Worm (Caenorhabditis elegans) whole organism, L3 larva: Measurements from ENCODE around the gene W02B3.4.

Source experiments
- R02D3.7 ChIP-seq: fragments of 150-350 bp; optimal IDR thresholded peaks from 2 replicates; lab custom pipeline; 2014; ENCODE audit warnings: missing biosample characterization, missing genetic modification characterization
- ZK546.5 ChIP-seq: sonication (generic microtip); optimal IDR thresholded peaks from 2 replicates; lab custom pipeline; 2017; ENCODE audit warnings: missing biosample characterization, missing genetic modification characterization
- aly-2 ChIP-seq: fragments of 150-350 bp; optimal IDR thresholded peaks from 2 replicates; lab custom pipeline; 2014; ENCODE audit warnings: missing biosample characterization, missing genetic modification characterization
- ceh-16 ChIP-seq: sonication (generic microtip); optimal IDR thresholded peaks from 2 replicates; lab custom pipeline; 2017; ENCODE audit warnings: missing biosample characterization, missing genetic modification characterization
- ceh-28 ChIP-seq: fragments of 150-350 bp; optimal IDR thresholded peaks from 2 replicates; lab custom pipeline; 2014; ENCODE audit warnings: missing biosample characterization, missing genetic modification reagents, missing genetic modification characterization
- ceh-82 ChIP-seq: fragments of 150-350 bp; optimal IDR thresholded peaks from 2 replicates; lab custom pipeline; 2014; ENCODE audit warnings: missing biosample characterization, missing genetic modification characterization
- ceh-9 ChIP-seq: sonication (generic microtip); optimal IDR thresholded peaks from 2 replicates; lab custom pipeline; 2018; ENCODE audit warnings: missing biosample characterization, missing genetic modification characterization
- daf-12 ChIP-seq: fragments of 150-350 bp; optimal IDR thresholded peaks from 2 replicates; lab custom pipeline; 2014; ENCODE audit warnings: missing biosample characterization, missing genetic modification reagents, missing genetic modification characterization
- egl-27 ChIP-seq: sonication (generic microtip); optimal IDR thresholded peaks from 4 replicates; lab custom pipeline; 2017; ENCODE audit warnings: missing biosample characterization, missing genetic modification reagents, missing genetic modification characterization
- elt-1 ChIP-seq: fragments of 150-350 bp; optimal IDR thresholded peaks from 2 replicates; lab custom pipeline; 2014; ENCODE audit warnings: missing biosample characterization, missing genetic modification characterization
- elt-2 ChIP-seq: sonication (generic microtip); optimal IDR thresholded peaks from 2 replicates; lab custom pipeline; 2016; ENCODE audit warnings: missing genetic modification reagents, mild to moderate bottlenecking, missing genetic modification characterization, missing compliant biosample characterization
- elt-3 ChIP-seq, 3 experiments: fragments of 150-350 bp in 1 of 3; sonication (generic microtip) in 2 of 3; optimal IDR thresholded peaks; 2 replicates in 2 of 3; 4 replicates in 1 of 3; lab custom pipeline; 2014 to 2017; ENCODE audit warnings: missing biosample characterization in 3 of 3, missing genetic modification characterization in 3 of 3
- eor-1 ChIP-seq, 2 experiments: fragments of 150-350 bp; optimal IDR thresholded peaks; 2 replicates each; lab custom pipeline; 2014 to 2018; ENCODE audit warnings: missing biosample characterization in 2 of 2, missing genetic modification characterization in 2 of 2
- fkh-10 ChIP-seq: sonication (generic microtip); optimal IDR thresholded peaks from 2 replicates; lab custom pipeline; 2017; ENCODE audit warnings: missing biosample characterization, missing genetic modification reagents, missing genetic modification characterization
- jun-1 ChIP-seq: fragments of 150-350 bp; optimal IDR thresholded peaks from 2 replicates; lab custom pipeline; 2014; ENCODE audit warnings: missing biosample characterization, missing genetic modification reagents, missing genetic modification characterization
- lin-15B ChIP-seq: fragments of 150-350 bp; optimal IDR thresholded peaks from 2 replicates; lab custom pipeline; 2014; ENCODE audit warnings: missing biosample characterization, missing genetic modification characterization
- lin-39 ChIP-seq: fragments of 150-350 bp; optimal IDR thresholded peaks from 2 replicates; lab custom pipeline; 2018; ENCODE audit warnings: missing biosample characterization, missing genetic modification reagents, missing genetic modification characterization
- mdl-1 ChIP-seq: fragments of 150-350 bp; optimal IDR thresholded peaks from 2 replicates; lab custom pipeline; 2014; ENCODE audit warnings: missing biosample characterization, missing genetic modification characterization
- mml-1 ChIP-seq: fragments of 150-350 bp; sonication (generic microtip); optimal IDR thresholded peaks from 3 replicates; lab custom pipeline; 2014; ENCODE audit warnings: missing biosample characterization, missing genetic modification characterization
- nfya-1 ChIP-seq: sonication (generic microtip); optimal IDR thresholded peaks from 2 replicates; lab custom pipeline; 2017; ENCODE audit warnings: missing genetic modification characterization, mild to moderate bottlenecking, missing compliant biosample characterization, antibody characterized with exemption, moderate library complexity; ENCODE audit not compliant: insufficient read depth
- nhr-23 ChIP-seq: fragments of 150-350 bp; optimal IDR thresholded peaks from 2 replicates; lab custom pipeline; 2014; ENCODE audit warnings: missing biosample characterization, missing genetic modification reagents, missing genetic modification characterization
- nhr-25 ChIP-seq: sonication (generic microtip); optimal IDR thresholded peaks from 2 replicates; lab custom pipeline; 2017; ENCODE audit warnings: missing biosample characterization, missing genetic modification characterization
- nhr-28 ChIP-seq: fragments of 150-350 bp; optimal IDR thresholded peaks from 2 replicates; lab custom pipeline; 2014; ENCODE audit warnings: missing biosample characterization, missing genetic modification characterization
- nhr-43 ChIP-seq: sonication (generic microtip); optimal IDR thresholded peaks from 2 replicates; lab custom pipeline; 2016; ENCODE audit warnings: mild to moderate bottlenecking, missing genetic modification characterization, missing compliant biosample characterization; ENCODE audit not compliant: poor library complexity, severe bottlenecking
- nhr-67 ChIP-seq: fragments of 150-350 bp; optimal IDR thresholded peaks from 2 replicates; lab custom pipeline; 2014; ENCODE audit warnings: missing biosample characterization, missing genetic modification characterization
- nhr-76 ChIP-seq: fragments of 150-350 bp; sonication (generic microtip); optimal IDR thresholded peaks from 5 replicates; lab custom pipeline; 2014; ENCODE audit warnings: missing biosample characterization, missing genetic modification characterization
- pha-4 ChIP-seq: fragments of 150-350 bp; optimal IDR thresholded peaks from 2 replicates; lab custom pipeline; 2014; ENCODE audit warnings: missing biosample characterization, missing genetic modification reagents, missing genetic modification characterization
- pqm-1 ChIP-seq: fragments of 150-350 bp; optimal IDR thresholded peaks from 2 replicates; lab custom pipeline; 2017; ENCODE audit warnings: missing biosample characterization, missing genetic modification characterization, inconsistent platforms
- sea-2 ChIP-seq: fragments of 150-350 bp; sonication (generic microtip); optimal IDR thresholded peaks from 4 replicates; lab custom pipeline; 2014; ENCODE audit warnings: missing biosample characterization, missing genetic modification reagents, missing genetic modification characterization
- snpc-4 ChIP-seq: fragments of 150-350 bp; optimal IDR thresholded peaks from 2 replicates; lab custom pipeline; 2014; ENCODE audit warnings: missing biosample characterization, missing genetic modification characterization
- tbx-2 ChIP-seq: sonication (generic microtip); optimal IDR thresholded peaks from 2 replicates; lab custom pipeline; 2016; ENCODE audit warnings: mild to moderate bottlenecking, missing genetic modification characterization, missing compliant biosample characterization
- unc-39 ChIP-seq: sonication (generic microtip); optimal IDR thresholded peaks from 4 replicates; lab custom pipeline; 2017; ENCODE audit warnings: missing biosample characterization, missing genetic modification characterization
- unc-62 ChIP-seq: fragments of 150-350 bp; sonication (generic microtip); optimal IDR thresholded peaks from 4 replicates; lab custom pipeline; 2014; ENCODE audit warnings: missing biosample characterization, missing genetic modification reagents, missing genetic modification characterization
- zag-1 ChIP-seq: fragments of 150-350 bp; optimal IDR thresholded peaks from 2 replicates; lab custom pipeline; 2014; ENCODE audit warnings: missing biosample characterization, missing genetic modification characterization
- ztf-11 ChIP-seq: fragments of 150-350 bp; optimal IDR thresholded peaks from 2 replicates; lab custom pipeline; 2014; ENCODE audit warnings: missing biosample characterization, missing genetic modification characterization
- ztf-4 ChIP-seq: fragments of 150-350 bp; optimal IDR thresholded peaks from 2 replicates; lab custom pipeline; 2014; ENCODE audit warnings: missing biosample characterization, missing genetic modification characterization

Gene W02B3.4

ce11 chrIII:668303-668893, 14.8 kb downstream of the W02B3.4 start, which contains the start of gene W02B3.3 (continued):
- TF ChIP-seq ztf-4 (tag; lab: Kevin White, UChicago) (no peak), snpc-4 (tag; lab: Kevin White, UChicago) (peak; percentile 39), ceh-28 (tag; lab: Kevin White, UChicago) (no peak), lin-39 (tag; lab: Kevin White, UChicago) (peak; percentile 93), daf-12 (tag; lab: Kevin White, UChicago) (no peak), R02D3.7 (no peak), jun-1 (tag; lab: Kevin White, UChicago) (no peak), unc-39 (tag; lab: Kevin White, UChicago) (no peak)

DNA sequence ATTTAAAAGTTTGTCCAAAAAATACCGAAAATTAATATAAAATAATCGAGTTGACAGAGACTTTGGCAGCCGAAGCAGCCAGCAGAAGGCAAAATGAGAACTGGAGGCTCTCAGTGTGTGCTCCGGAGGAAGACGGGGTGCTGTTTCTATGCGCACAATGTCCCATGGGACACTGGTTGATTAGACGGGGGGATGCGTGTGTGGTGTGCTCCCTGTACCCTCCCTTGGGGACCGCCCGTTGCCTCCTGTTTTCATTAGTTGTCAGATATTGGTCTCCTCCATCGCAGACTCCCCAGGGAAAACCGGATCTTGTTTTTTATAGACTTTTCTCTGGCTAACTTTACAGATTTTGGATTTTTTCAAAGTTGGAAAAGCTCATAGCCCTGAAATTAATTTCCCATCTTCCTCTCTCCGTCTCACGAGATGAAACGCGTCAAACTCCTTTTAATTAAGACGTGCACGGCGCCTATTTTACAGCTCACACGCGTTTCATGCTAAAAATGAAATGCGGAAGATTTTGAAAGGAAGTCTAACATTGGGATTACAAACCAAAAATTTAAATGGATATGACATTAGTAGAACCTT, 18.0 kb downstream of the W02B3.4 start, which contains the start of gene C09F5.3:
C09F5.3 (minus strand) TSS at position 94 of the 585 bp plus-strand sequence.
- TF ChIP-seq lin-15B (no peak), eor-1 (tag; optimal IDR thresholded peaks at IDR 0.05; lab: Kevin White, UChicago) (no peak), lin-39 (tag; lab: Kevin White, UChicago) (no peak), nhr-28 (tag; lab: Kevin White, UChicago) (no peak), ceh-9 (tag; lab: Kevin White, UChicago) (no peak), daf-12 (tag; lab: Kevin White, UChicago) (no peak), ceh-82 (tag; lab: Kevin White, UChicago) (no peak), mml-1 (tag; lab: Kevin White, UChicago) (no peak)
- TF ChIP-seq, all 47 proteins: peak for 0

- no peak for TF ChIP-seq ceh-16 (tag; lab: Kevin White, UChicago)
- TF ChIP-seq nfya-1 (tag; lab: Kevin White, UChicago) = peak; percentile 9
- no peak for TF ChIP-seq snpc-4 (tag; lab: Kevin White, UChicago)
- peak; percentile 26 for TF ChIP-seq nhr-23 (tag; lab: Kevin White, UChicago)
- TF ChIP-seq nhr-25 (tag; lab: Kevin White, UChicago) = peak; percentile 41
- TF ChIP-seq R02D3.7 = no peak
- TF ChIP-seq, all 47 proteins: peak for 3
Measured at ce11 chrIII:658357-658756, 24.9 kb downstream of the W02B3.4 start, which contains the start of gene C09F5.1. Gene C09F5.1 (plus strand): TSS chrIII:658709.

DNA sequence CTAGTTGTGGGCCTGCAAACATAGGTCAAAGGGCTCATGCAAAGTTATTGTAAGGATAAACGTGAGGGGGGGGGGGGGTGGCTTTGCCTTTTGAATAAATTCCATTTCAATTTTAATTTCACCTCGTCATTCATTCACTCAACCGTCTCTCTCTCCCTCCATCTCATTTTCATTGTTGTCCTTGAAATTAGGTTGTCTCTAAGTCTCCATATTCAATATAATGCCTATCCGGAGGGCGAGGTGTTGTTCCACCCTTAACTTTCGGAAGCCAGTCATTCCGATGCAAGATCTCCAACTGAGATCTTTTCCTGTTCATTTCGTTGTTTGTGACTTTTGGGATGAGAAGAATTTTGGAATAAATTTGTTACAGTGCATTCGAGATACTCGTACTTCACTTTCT, 26.0 kb downstream of the W02B3.4 start:
- TF ChIP-seq elt-2 (tag; lab: Kevin White, UChicago) (no peak), sea-2 (GFP tag; lab: Kevin White, UChicago) (no peak), nhr-25 (tag; lab: Kevin White, UChicago) (peak; percentile 57), nfya-1 (tag; lab: Kevin White, UChicago) (no peak)

DNA sequence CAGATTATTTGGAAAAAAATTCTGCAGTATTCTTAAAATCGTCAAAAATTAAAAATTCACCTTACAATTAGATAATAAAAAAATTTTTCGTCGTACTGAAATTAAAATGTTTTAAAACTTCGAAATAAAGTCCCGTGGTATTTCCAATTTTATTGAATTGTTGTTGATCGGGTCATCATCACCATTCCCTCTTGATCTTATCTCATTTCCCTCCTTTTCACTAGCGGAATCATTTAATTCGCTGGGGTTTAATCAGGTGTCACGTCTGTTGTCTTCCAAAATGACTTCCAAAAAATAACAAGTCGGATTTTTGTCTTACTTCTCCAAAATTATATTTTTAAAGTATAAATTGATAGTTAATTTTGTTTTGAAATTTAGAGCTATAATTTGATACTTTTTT, 26.6 kb downstream of the W02B3.4 start:
- TF ChIP-seq elt-1 (tag; lab: Kevin White, UChicago) = peak; percentile 56
- TF ChIP-seq zag-1 (tag; lab: Kevin White, UChicago) = no peak

DNA sequence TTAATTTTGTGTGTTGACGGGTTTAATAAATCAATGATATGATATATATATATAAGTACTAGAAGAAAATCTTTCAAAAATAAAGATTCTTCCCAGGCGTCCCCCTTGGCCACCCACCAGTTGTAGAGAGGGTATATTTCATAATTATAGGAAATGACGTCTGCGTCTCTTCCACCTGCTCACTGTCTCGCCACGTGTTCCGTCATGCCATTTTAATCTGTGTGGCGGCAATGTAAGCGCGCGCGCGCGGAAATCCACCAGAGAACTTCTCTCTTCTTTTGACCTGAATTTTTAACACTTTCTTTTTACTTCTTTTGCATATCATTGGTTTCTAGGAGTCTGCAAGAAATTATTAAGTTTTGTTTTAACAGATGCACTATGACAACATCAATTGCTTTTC, 28.9 kb downstream of the W02B3.4 start:
- TF ChIP-seq pha-4 (tag; lab: Kevin White, UChicago) (no peak), nhr-23 (tag; lab: Kevin White, UChicago) (peak; percentile 52)
- TF ChIP-seq, all 47 proteins: peak for 1

ce11 chrIII:651587-651986, 31.6 kb downstream of the W02B3.4 start:
- TF ChIP-seq fkh-10 (GFP tag; lab: Kevin White, UChicago) (no peak), ceh-28 (tag; lab: Kevin White, UChicago) (peak; percentile 52), nhr-76 (tag; lab: Kevin White, UChicago) (no peak), nhr-67 (tag; lab: Kevin White, UChicago) (no peak), nhr-23 (tag; lab: Kevin White, UChicago) (no peak), mdl-1 (tag; lab: Kevin White, UChicago) (no peak), unc-62 (no peak), nhr-43 (tag; lab: Kevin White, UChicago) (no peak), ceh-82 (tag; lab: Kevin White, UChicago) (no peak), aly-2 (no peak), pqm-1 (tag; lab: Kevin White, UChicago) (peak; percentile 76), egl-27 (tag; lab: Kevin White, UChicago) (no peak), elt-1 (tag; lab: Kevin White, UChicago) (no peak), nhr-28 (tag; lab: Kevin White, UChicago) (no peak), ztf-11 (tag; lab: Kevin White, UChicago) (no peak), nhr-25 (tag; lab: Kevin White, UChicago) (peak; percentile 48), zag-1 (tag; lab: Kevin White, UChicago) (no peak), mml-1 (tag; lab: Kevin White, UChicago) (no peak), daf-12 (tag; lab: Kevin White, UChicago) (no peak), ZK546.5 (tag; lab: Kevin White, UChicago) (no peak), elt-3 (tag; optimal IDR thresholded peaks at IDR 0.05; lab: Kevin White, UChicago) (no peak), elt-2 (tag; lab: Kevin White, UChicago) (peak; percentile 71), ceh-16 (tag; lab: Kevin White, UChicago) (no peak), tbx-2 (no peak), jun-1 (tag; lab: Kevin White, UChicago) (peak; percentile 54)
